Worm (Caenorhabditis elegans) whole organism, L4 larva: ENCODE data around the gene mrps-5.

Source experiments
- F10B5.3 ChIP-seq: sonication (generic microtip); optimal IDR thresholded peaks from 2 replicates; lab custom pipeline; 2016; ENCODE audit warnings: mild to moderate bottlenecking, missing genetic modification characterization, missing compliant biosample characterization
- F26F4.8 ChIP-seq: fragments of 200-800 bp; sonication (Bioruptor generic); conservative IDR thresholded peaks from 2 replicates; pipeline ENCODE4 v1.3.6; 2022; ENCODE audit warnings: missing genetic modification characterization, missing compliant biosample characterization
- F37D6.2 ChIP-seq: sonication (generic microtip); optimal IDR thresholded peaks from 2 replicates; lab custom pipeline; 2016; ENCODE audit warnings: mild to moderate bottlenecking, missing genetic modification characterization, missing compliant biosample characterization
- F49E8.2 ChIP-seq: sonication (generic microtip); optimal IDR thresholded peaks from 2 replicates; lab custom pipeline; 2016; ENCODE audit warnings: missing compliant biosample characterization, mild to moderate bottlenecking, missing genetic modification characterization, borderline replicate concordance
- T20F7.1 ChIP-seq: fragments of 200-800 bp; sonication (Bioruptor generic); optimal IDR thresholded peaks from 2 replicates; lab custom pipeline; 2018; ENCODE audit warnings: mild to moderate bottlenecking, missing genetic modification characterization, missing compliant biosample characterization
- T26A8.4 ChIP-seq: fragments of 200-800 bp; sonication (Bioruptor generic); IDR thresholded peaks from 2 replicates; pipeline ENCODE4 v1.3.6; 2022; ENCODE audit warnings: missing genetic modification characterization, missing compliant biosample characterization
- Y75B8A.6 ChIP-seq: fragments of 200-800 bp; sonication (Bioruptor generic); IDR thresholded peaks from 2 replicates; pipeline ENCODE4 v1.3.6; 2022; ENCODE audit warnings: missing genetic modification reagents, missing genetic modification characterization, missing compliant biosample characterization
- aha-1 ChIP-seq: fragments of 150-350 bp; peaks from one replicate; lab custom pipeline; 2014; ENCODE audit warnings: missing biosample characterization, missing genetic modification characterization
- aly-2 ChIP-seq: sonication (generic microtip); optimal IDR thresholded peaks from 2 replicates; lab custom pipeline; 2018; ENCODE audit warnings: missing biosample characterization, missing genetic modification characterization
- attf-4 ChIP-seq: sonication (generic microtip); optimal IDR thresholded peaks from 3 replicates; lab custom pipeline; 2017; ENCODE audit warnings: missing biosample characterization, missing genetic modification characterization
- ceh-20 ChIP-seq: fragments of 200-800 bp; sonication (Bioruptor generic); IDR thresholded peaks from 2 replicates; pipeline ENCODE4 v1.3.6; 2022; ENCODE audit warnings: missing genetic modification reagents, missing genetic modification characterization, missing compliant biosample characterization
- ceh-28 ChIP-seq: fragments of 150-350 bp; optimal IDR thresholded peaks from 2 replicates; lab custom pipeline; 2014; ENCODE audit warnings: missing biosample characterization, missing genetic modification reagents, missing genetic modification characterization
- ceh-32 ChIP-seq: sonication (generic microtip); optimal IDR thresholded peaks from 2 replicates; lab custom pipeline; 2016; ENCODE audit warnings: mild to moderate bottlenecking, missing genetic modification characterization, missing compliant biosample characterization; ENCODE audit not compliant: poor library complexity
- ceh-82 ChIP-seq: sonication (generic microtip); optimal IDR thresholded peaks from 2 replicates; lab custom pipeline; 2017; ENCODE audit warnings: missing biosample characterization, missing genetic modification characterization
- daf-12 ChIP-seq: fragments of 150-350 bp; optimal IDR thresholded peaks from 2 replicates; lab custom pipeline; 2014; ENCODE audit warnings: missing biosample characterization, missing genetic modification reagents, missing genetic modification characterization
- daf-19 ChIP-seq: fragments of 200-800 bp; sonication (Bioruptor generic); conservative IDR thresholded peaks from 2 replicates; pipeline ENCODE4 v1.3.6; 2022; ENCODE audit warnings: missing genetic modification characterization, missing compliant biosample characterization
- dmd-9 ChIP-seq: fragments of 200-800 bp; sonication (Bioruptor generic); IDR thresholded peaks from 2 replicates; pipeline ENCODE4 v1.3.6; 2022; ENCODE audit warnings: missing genetic modification reagents, missing genetic modification characterization, missing compliant biosample characterization
- dpl-1 ChIP-seq: fragments of 150-350 bp; optimal IDR thresholded peaks from 2 replicates; lab custom pipeline; 2014; ENCODE audit warnings: missing biosample characterization, missing genetic modification reagents, missing genetic modification characterization
- duxl-1 ChIP-seq: sonication (generic microtip); optimal IDR thresholded peaks from 2 replicates; lab custom pipeline; 2016; ENCODE audit warnings: mild to moderate bottlenecking, missing genetic modification characterization, moderate library complexity, missing compliant biosample characterization; ENCODE audit not compliant: poor library complexity
- hif-1 ChIP-seq, 2 experiments: sonication (generic microtip); optimal IDR thresholded peaks; 2 replicates each; lab custom pipeline; 2016 to 2017; ENCODE audit warnings: missing compliant biosample characterization in 2 of 2, missing genetic modification characterization in 2 of 2, missing genetic modification reagents in 2 of 2, missing genotype in 2 of 2, mild to moderate bottlenecking in 1 of 2
- hlh-11 ChIP-seq: fragments of 200-800 bp; sonication (Bioruptor generic); optimal IDR thresholded peaks from 2 replicates; lab custom pipeline; 2018; ENCODE audit warnings: mild to moderate bottlenecking, missing genetic modification characterization, missing compliant biosample characterization
- hlh-30 ChIP-seq: sonication (generic microtip); optimal IDR thresholded peaks from 2 replicates; lab custom pipeline; 2017; ENCODE audit warnings: antibody characterized with exemption, mild to moderate bottlenecking, missing genetic modification characterization, missing compliant biosample characterization; ENCODE audit not compliant: insufficient read depth
- hmg-1.1 ChIP-seq: fragments of 200-800 bp; sonication (Bioruptor generic); IDR thresholded peaks from 2 replicates; pipeline ENCODE4 v1.3.6; 2022; ENCODE audit warnings: missing genetic modification reagents, missing genetic modification characterization, missing compliant biosample characterization
- lin-13 ChIP-seq: fragments of 150-350 bp; optimal IDR thresholded peaks from 2 replicates; lab custom pipeline; 2014; ENCODE audit warnings: missing biosample characterization, missing genetic modification reagents, missing genetic modification characterization
- lin-15B ChIP-seq: fragments of 150-350 bp; sonication (generic microtip); optimal IDR thresholded peaks from 3 replicates; lab custom pipeline; 2014; ENCODE audit warnings: missing biosample characterization, missing genetic modification characterization
- lin-38 ChIP-seq: fragments of 200-800 bp; sonication (Bioruptor generic); IDR thresholded peaks from 2 replicates; pipeline ENCODE4 v1.3.6; 2022; ENCODE audit warnings: missing genetic modification reagents, missing genetic modification characterization, missing compliant biosample characterization
- lir-3 ChIP-seq: sonication (generic microtip); optimal IDR thresholded peaks from 2 replicates; lab custom pipeline; 2016; ENCODE audit warnings: mild to moderate bottlenecking, missing genetic modification characterization, missing compliant biosample characterization
- lsy-2 ChIP-seq, 2 experiments: fragments of 150-350 bp in 1 of 2; sonication (generic microtip) in 1 of 2; optimal IDR thresholded peaks; 2 replicates each; lab custom pipeline; 2014 to 2017; ENCODE audit warnings: missing biosample characterization in 2 of 2, missing genetic modification characterization in 2 of 2
- mxl-2 ChIP-seq: fragments of 200-800 bp; sonication (Bioruptor generic); conservative IDR thresholded peaks from 2 replicates; pipeline ENCODE4 v1.3.6; 2022; ENCODE audit warnings: missing genetic modification reagents, missing genetic modification characterization, missing compliant biosample characterization
- nhr-102 ChIP-seq: sonication (generic microtip); optimal IDR thresholded peaks from 2 replicates; lab custom pipeline; 2016; ENCODE audit warnings: mild to moderate bottlenecking, missing genetic modification characterization, moderate library complexity, missing compliant biosample characterization
- nhr-25 ChIP-seq: sonication (generic microtip); optimal IDR thresholded peaks from 2 replicates; lab custom pipeline; 2017; ENCODE audit warnings: missing genetic modification characterization, mild to moderate bottlenecking, missing compliant biosample characterization, antibody characterized with exemption, moderate library complexity, borderline replicate concordance; ENCODE audit not compliant: insufficient read depth
- nhr-28 ChIP-seq: fragments of 150-350 bp; optimal IDR thresholded peaks from 2 replicates; lab custom pipeline; 2014; ENCODE audit warnings: missing biosample characterization, missing genetic modification characterization
- nhr-41 ChIP-seq: fragments of 200-800 bp; sonication (Bioruptor generic); IDR thresholded peaks from 2 replicates; pipeline ENCODE4 v1.3.6; 2022; ENCODE audit warnings: missing genetic modification reagents, missing genetic modification characterization, missing compliant biosample characterization
- nhr-42 ChIP-seq: fragments of 200-800 bp; sonication (Bioruptor generic); IDR thresholded peaks from 2 replicates; pipeline ENCODE4 v1.3.6; 2022; ENCODE audit warnings: missing genetic modification characterization, missing compliant biosample characterization
- nhr-48 ChIP-seq: sonication (generic microtip); optimal IDR thresholded peaks from 2 replicates; lab custom pipeline; 2016; ENCODE audit warnings: mild to moderate bottlenecking, missing genetic modification characterization, missing compliant biosample characterization
- nhr-6 ChIP-seq: fragments of 150-350 bp; optimal IDR thresholded peaks from 2 replicates; lab custom pipeline; 2014; ENCODE audit warnings: missing biosample characterization, missing genetic modification characterization
- nhr-76 ChIP-seq: fragments of 150-350 bp; optimal IDR thresholded peaks from 2 replicates; lab custom pipeline; 2014; ENCODE audit warnings: missing biosample characterization, missing genetic modification characterization
- nhr-77 ChIP-seq: fragments of 150-350 bp; optimal IDR thresholded peaks from 2 replicates; lab custom pipeline; 2014; ENCODE audit warnings: missing biosample characterization, missing genetic modification characterization
- pha-4 ChIP-seq, 2 experiments: fragments of 150-350 bp in 1 of 2; fragments of 200-800 bp in 1 of 2; sonication (Bioruptor generic) in 1 of 2; IDR thresholded peaks in 1 of 2; optimal IDR thresholded peaks in 1 of 2; 2 replicates each; pipeline versions ENCODE4 v1.3.6 to Lab custom; 2014 to 2022; ENCODE audit warnings: missing genetic modification characterization in 2 of 2, missing genetic modification reagents in 2 of 2, missing biosample characterization in 1 of 2, missing compliant biosample characterization in 1 of 2
- spr-1 ChIP-seq: sonication (generic microtip); optimal IDR thresholded peaks from 2 replicates; lab custom pipeline; 2016; ENCODE audit warnings: mild to moderate bottlenecking, missing genetic modification characterization, missing compliant biosample characterization
- unc-39 ChIP-seq: sonication (generic microtip); optimal IDR thresholded peaks from 2 replicates; lab custom pipeline; 2017; ENCODE audit warnings: missing biosample characterization, missing genetic modification characterization
- unc-62 ChIP-seq, 3 experiments: fragments of 150-350 bp in 1 of 3; sonication (generic microtip); optimal IDR thresholded peaks in 2 of 3; peaks in 1 of 3; 1 replicate in 1 of 3; 2 replicates in 2 of 3; lab custom pipeline; 2014 to 2017; ENCODE audit warnings: missing biosample characterization in 3 of 3, missing genetic modification characterization in 3 of 3, missing genetic modification reagents in 3 of 3, missing genotype in 1 of 3
- zfp-2 ChIP-seq: sonication (generic microtip); optimal IDR thresholded peaks from 2 replicates; lab custom pipeline; 2016; ENCODE audit warnings: mild to moderate bottlenecking, missing genetic modification characterization, missing compliant biosample characterization
- zfp-3 ChIP-seq: fragments of 200-800 bp; sonication (Bioruptor generic); conservative IDR thresholded peaks from 2 replicates; pipeline ENCODE4 v1.3.6; 2022; ENCODE audit warnings: missing genetic modification reagents, missing genetic modification characterization, missing compliant biosample characterization
- zip-2 ChIP-seq: fragments of 150-350 bp; optimal IDR thresholded peaks from 2 replicates; lab custom pipeline; 2014; ENCODE audit warnings: missing biosample characterization, missing genetic modification characterization
- ztf-11 ChIP-seq: fragments of 150-350 bp; optimal IDR thresholded peaks from 2 replicates; lab custom pipeline; 2014; ENCODE audit warnings: missing biosample characterization, missing genetic modification characterization

Gene mrps-5

DNA sequence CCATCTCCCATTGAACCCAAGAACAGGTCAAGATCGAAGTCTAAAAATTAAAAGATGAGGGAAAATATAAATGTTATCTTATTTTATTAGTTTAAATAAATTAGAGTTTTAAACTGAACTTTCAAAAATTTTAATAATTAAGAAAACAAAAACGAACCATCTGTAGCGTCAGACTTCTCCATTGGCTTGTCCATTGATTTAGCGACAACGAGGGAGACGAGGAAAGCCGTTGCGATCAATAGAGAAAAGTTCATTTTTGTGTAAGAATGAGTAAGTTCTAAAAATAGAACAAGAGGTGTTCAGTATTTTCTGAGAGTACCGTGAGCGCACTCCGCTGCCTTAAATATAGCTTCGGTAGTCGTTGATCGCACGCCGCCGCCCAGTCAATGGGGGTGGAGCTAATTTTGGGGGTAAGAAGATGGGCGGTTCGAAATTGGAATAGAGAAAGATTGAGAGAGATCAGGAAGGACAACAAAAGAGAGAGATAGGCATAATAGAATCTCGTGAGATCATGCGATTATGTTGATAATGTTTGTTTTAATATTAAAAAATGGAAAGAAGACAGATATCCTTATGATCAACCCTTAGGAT lies 13.2 kb upstream of the mrps-5 start, which contains the start of gene F45D3.3 (continued):
- no peak for TF ChIP-seq attf-4 (tag; lab: Kevin White, UChicago)
- no peak for TF ChIP-seq nhr-77 (tag; lab: Kevin White, UChicago)
- no peak for TF ChIP-seq nhr-6 (tag; lab: Kevin White, UChicago)
- TF ChIP-seq F10B5.3: no peak
- peak; percentile 13 for TF ChIP-seq hlh-30 (tag; lab: Kevin White, UChicago)
- TF ChIP-seq zip-2 (tag; lab: Kevin White, UChicago): no peak
- no peak for TF ChIP-seq hmg-1.1 (GFP tag; lab: Robert Waterston, UW)
- no peak for TF ChIP-seq unc-62 (GFP tag; optimal IDR thresholded peaks at IDR 0.05 in 1 of 2; lab: Kevin White, UChicago)
- no peak for TF ChIP-seq unc-62 (tag; optimal IDR thresholded peaks at IDR 0.05; lab: Kevin White, UChicago)
- TF ChIP-seq mxl-2 (GFP tag; lab: Robert Waterston, UW): no peak
- TF ChIP-seq hlh-11 (tag; lab: Kevin White, UChicago): peak; percentile 48
- TF ChIP-seq ceh-82 (tag; lab: Kevin White, UChicago): no peak
- no peak for TF ChIP-seq nhr-48
- TF ChIP-seq lsy-2 (tag; optimal IDR thresholded peaks at IDR 0.05; lab: Kevin White, UChicago): no peak
- no peak for TF ChIP-seq zfp-3 (GFP tag; lab: Robert Waterston, UW)
- no peak for TF ChIP-seq pha-4 (GFP tag; IDR thresholded peaks at IDR 0.05; lab: Robert Waterston, UW)
- no peak for TF ChIP-seq pha-4 (tag; optimal IDR thresholded peaks at IDR 0.05; lab: Kevin White, UChicago)
- no peak for TF ChIP-seq ceh-20 (GFP tag; lab: Robert Waterston, UW)
- no peak for TF ChIP-seq ceh-28
- no peak for TF ChIP-seq nhr-102 (tag; lab: Kevin White, UChicago)
- no peak for TF ChIP-seq nhr-76
- no peak for TF ChIP-seq lir-3 (tag; lab: Kevin White, UChicago)
- no peak for TF ChIP-seq zfp-2 (tag; lab: Kevin White, UChicago)
- TF ChIP-seq dpl-1 (GFP tag; lab: Kevin White, UChicago): no peak

ce11 chrV:12550755-12551154 lies 12.5 kb upstream of the mrps-5 start:
- TF ChIP-seq T20F7.1 (no peak), aha-1 (peak; percentile 45), hlh-30 (tag; lab: Kevin White, UChicago) (peak; percentile 67), dpl-1 (GFP tag; lab: Kevin White, UChicago) (no peak)

ce11 chrV:12551638-12552478 lies 11.4 kb upstream of the mrps-5 start:
- TF ChIP-seq T26A8.4 (GFP tag; lab: Robert Waterston, UW) (peak; percentile 90), aly-2 (tag; lab: Kevin White, UChicago) (no peak), ceh-32 (tag; lab: Kevin White, UChicago) (no peak), spr-1 (peak; percentile 23), daf-19 (GFP tag; lab: Robert Waterston, UW) (no peak), nhr-28 (peak; percentile 57), F37D6.2 (tag; lab: Kevin White, UChicago) (no peak), nhr-41 (GFP tag; lab: Robert Waterston, UW) (no peak), dmd-9 (GFP tag; lab: Robert Waterston, UW) (no peak), duxl-1 (tag; lab: Kevin White, UChicago) (no peak), lin-13 (GFP tag; lab: Kevin White, UChicago) (no peak), nhr-25 (tag; lab: Kevin White, UChicago) (peak; percentile 39), daf-12 (tag; lab: Kevin White, UChicago) (no peak), F26F4.8 (GFP tag; lab: Robert Waterston, UW) (no peak), F49E8.2 (tag; lab: Kevin White, UChicago) (no peak), lin-15B (tag; lab: Kevin White, UChicago) (no peak), nhr-42 (no peak), hif-1 (tag; optimal IDR thresholded peaks at IDR 0.05; lab: Kevin White, UChicago) (no peak), ztf-11 (no peak), lin-38 (no peak), Y75B8A.6 (GFP tag; lab: Robert Waterston, UW) (no peak), unc-39 (no peak)
